Fruit fly (Drosophila melanogaster) whole organism, pupa: Measurements from ENCODE around the gene santa-maria.

Experiments used
- CG10348 ChIP-seq: fragments of 200-800 bp; sonication (Bioruptor generic); IDR thresholded peaks from 2 replicates; pipeline ENCODE4 v1.3.6; 2022; ENCODE audit warnings: missing biosample characterization, missing genetic modification characterization
- CG12605 ChIP-seq: fragments of 200-800 bp; sonication (Bioruptor generic); IDR thresholded peaks from 2 replicates; pipeline ENCODE4 v1.3.6; 2022; ENCODE audit warnings: missing biosample characterization, missing genetic modification characterization
- CG13204 ChIP-seq: fragments of 200-800 bp; sonication (Bioruptor generic); optimal IDR thresholded peaks from 2 replicates; lab custom pipeline; 2018; ENCODE audit warnings: missing biosample characterization, mild to moderate bottlenecking, missing genetic modification characterization, moderate library complexity
- CG14655 ChIP-seq: fragments of 200-800 bp; sonication (Bioruptor generic); optimal IDR thresholded peaks from 3 replicates; lab custom pipeline; 2017; ENCODE audit warnings: mild to moderate bottlenecking, missing biosample characterization, missing genetic modification reagents, missing genetic modification characterization
- CG15710 ChIP-seq: fragments of 200-800 bp; sonication (Bioruptor generic); optimal IDR thresholded peaks from 2 replicates; lab custom pipeline; 2018; ENCODE audit warnings: missing biosample characterization, mild to moderate bottlenecking, missing genetic modification characterization, moderate library complexity
- CG17806 ChIP-seq: fragments of 200-800 bp; sonication (Bioruptor generic); optimal IDR thresholded peaks from 2 replicates; lab custom pipeline; 2018; ENCODE audit warnings: missing biosample characterization, mild to moderate bottlenecking, missing genetic modification characterization, moderate library complexity
- CG32121 ChIP-seq: fragments of 200-800 bp; sonication (Bioruptor generic); IDR thresholded peaks from 2 replicates; pipeline ENCODE4 v1.3.6; 2022; ENCODE audit warnings: missing biosample characterization, missing genetic modification characterization
- CG34367 ChIP-seq: fragments of 200-800 bp; sonication (Bioruptor generic); optimal IDR thresholded peaks from 2 replicates; lab custom pipeline; 2018; ENCODE audit warnings: missing biosample characterization, mild to moderate bottlenecking, missing genetic modification characterization
- CG4496 ChIP-seq: fragments of 200-800 bp; sonication (Bioruptor generic); IDR thresholded peaks from 3 replicates; pipeline ENCODE4 v1.3.6; 2022; ENCODE audit warnings: missing biosample characterization, missing genetic modification characterization
- CG8159 ChIP-seq: fragments of 200-800 bp; sonication (Bioruptor generic); optimal IDR thresholded peaks from 3 replicates; lab custom pipeline; 2018; ENCODE audit warnings: missing biosample characterization, mild to moderate bottlenecking, missing genetic modification characterization, moderate library complexity
- CG8301 ChIP-seq: fragments of 200-800 bp; sonication (Bioruptor generic); optimal IDR thresholded peaks from 2 replicates; lab custom pipeline; 2018; ENCODE audit warnings: missing biosample characterization, mild to moderate bottlenecking, missing genetic modification characterization
- D1 ChIP-seq: fragments of 200-800 bp; sonication (Bioruptor generic); optimal IDR thresholded peaks from 2 replicates; lab custom pipeline; 2018; ENCODE audit warnings: missing biosample characterization, mild to moderate bottlenecking, missing genetic modification characterization, moderate library complexity
- EcR ChIP-seq: fragments of 200-800 bp; sonication (Bioruptor generic); optimal IDR thresholded peaks from 3 replicates; lab custom pipeline; 2019; ENCODE audit warnings: missing biosample characterization, missing genetic modification characterization, mild to moderate bottlenecking, moderate library complexity, missing genetic modification reagents
- Ets98B ChIP-seq: fragments of 200-800 bp; sonication (Bioruptor generic); IDR thresholded peaks from 2 replicates; pipeline ENCODE4 v1.3.6; 2022; ENCODE audit warnings: missing biosample characterization, missing genetic modification characterization
- Pif1A ChIP-seq: fragments of 200-800 bp; sonication (Bioruptor generic); optimal IDR thresholded peaks from 3 replicates; lab custom pipeline; 2016; ENCODE audit warnings: missing biosample characterization, missing genetic modification characterization
- Pif1B ChIP-seq: fragments of 200-800 bp; sonication (Bioruptor generic); optimal IDR thresholded peaks from 3 replicates; lab custom pipeline; 2016; ENCODE audit warnings: missing biosample characterization, missing genetic modification characterization
- Snoo ChIP-seq: fragments of 200-800 bp; sonication (Bioruptor generic); optimal IDR thresholded peaks from 3 replicates; lab custom pipeline; 2017; ENCODE audit warnings: missing biosample characterization, mild to moderate bottlenecking, missing genetic modification characterization, inconsistent platforms
- fd96Ca ChIP-seq: fragments of 200-800 bp; sonication (Bioruptor generic); IDR thresholded peaks from 3 replicates; pipeline ENCODE4 v1.3.6; 2022; ENCODE audit warnings: missing biosample characterization, missing genetic modification characterization
- gl ChIP-seq: fragments of 200-800 bp; sonication (Bioruptor generic); optimal IDR thresholded peaks from 2 replicates; lab custom pipeline; 2018; ENCODE audit warnings: missing biosample characterization, mild to moderate bottlenecking, missing genetic modification characterization
- rn ChIP-seq: fragments of 200-800 bp; sonication (Bioruptor generic); IDR thresholded peaks from 2 replicates; pipeline ENCODE4 v1.3.6; 2022; ENCODE audit warnings: missing biosample characterization, missing genetic modification characterization

santa-maria gene

DNA sequence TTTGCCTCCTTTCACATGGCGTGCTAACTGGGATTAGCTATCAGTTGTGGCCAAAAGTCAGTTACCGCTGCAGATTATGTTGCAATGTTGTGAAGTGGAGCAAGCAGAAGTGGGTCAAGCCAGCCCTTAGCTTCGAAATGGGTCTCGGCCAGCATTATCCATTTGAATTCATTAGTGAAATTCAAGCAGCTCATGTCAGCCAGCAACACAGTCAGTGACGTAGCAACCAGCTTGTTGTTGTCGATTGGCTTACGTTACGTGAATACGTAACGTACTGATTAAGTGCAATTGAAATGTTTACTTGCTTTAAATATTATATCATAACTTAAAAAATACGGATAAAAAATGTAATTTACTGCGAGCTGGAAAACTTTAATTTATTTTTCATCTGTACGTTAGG, 1.0 kb upstream of the santa-maria start:
- no peak for TF ChIP-seq CG32121
- peak; percentile 1 for TF ChIP-seq D1 (tag; lab: Kevin White, UChicago)

DNA sequence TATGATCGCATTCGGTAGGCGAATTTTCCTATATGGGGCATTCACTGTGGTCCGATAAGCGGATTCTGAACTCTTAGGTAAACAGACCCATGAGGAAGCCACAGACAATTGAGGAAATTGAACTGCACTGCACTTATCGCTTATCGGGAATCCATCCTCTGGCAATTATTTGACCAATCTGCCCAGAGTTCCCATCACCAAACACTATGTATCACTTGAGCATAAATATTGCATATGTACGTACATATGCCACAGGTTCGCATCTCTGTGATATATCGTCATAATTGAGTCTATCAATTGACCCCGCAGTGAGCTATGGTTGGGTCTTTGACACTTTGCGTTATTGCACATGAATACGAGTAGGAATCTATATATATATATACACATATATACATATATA, 2.7 kb downstream of the santa-maria start:
- peak; percentile 41 for TF ChIP-seq EcR (GFP tag; lab: Kevin White, UChicago)
- no peak for TF ChIP-seq rn

dm6 chr2L:7447820-7448219, 3.2 kb downstream of the santa-maria start:
- TF ChIP-seq D1 (tag; lab: Kevin White, UChicago) (peak; percentile 12), Pif1B (GFP tag; lab: Kevin White, UChicago) (no peak)

- TF ChIP-seq CG13204 (GFP tag; lab: Kevin White, UChicago) (no peak), CG32121 (no peak), CG34367 (no peak), CG12605 (GFP tag; lab: Robert Waterston, UW) (no peak), CG8159 (tag; lab: Kevin White, UChicago) (no peak), rn (no peak), CG8301 (tag; lab: Kevin White, UChicago) (no peak), Ets98B (GFP tag; lab: Robert Waterston, UW) (no peak), CG17806 (tag; lab: Kevin White, UChicago) (no peak), CG10348 (GFP tag; lab: Robert Waterston, UW) (no peak), CG14655 (no peak), fd96Ca (GFP tag; lab: Robert Waterston, UW) (no peak), D1 (tag; lab: Kevin White, UChicago) (no peak), gl (tag; lab: Kevin White, UChicago) (no peak), Snoo (no peak), Pif1A (GFP tag; lab: Kevin White, UChicago) (no peak), CG15710 (tag; lab: Kevin White, UChicago) (no peak)
Observed at dm6 chr2L:7442929-7443328, 8.1 kb downstream of the santa-maria start.

- TF ChIP-seq Snoo (no peak), CG34367 (no peak), CG12605 (GFP tag; lab: Robert Waterston, UW) (no peak), rn (no peak), CG8159 (tag; lab: Kevin White, UChicago) (no peak), CG13204 (GFP tag; lab: Kevin White, UChicago) (no peak), Pif1A (GFP tag; lab: Kevin White, UChicago) (no peak), CG4496 (GFP tag; lab: Robert Waterston, UW) (no peak)
Observed at dm6 chr2L:7442106-7442505, 8.9 kb downstream of the santa-maria start.

- no peak for TF ChIP-seq CG17806 (tag; lab: Kevin White, UChicago)
- TF ChIP-seq CG34367 = no peak
- no peak for TF ChIP-seq CG15710 (tag; lab: Kevin White, UChicago)
- TF ChIP-seq CG8301 (tag; lab: Kevin White, UChicago) = no peak
- TF ChIP-seq gl (tag; lab: Kevin White, UChicago) = no peak
- no peak for TF ChIP-seq CG4496 (GFP tag; lab: Robert Waterston, UW)
- no peak for TF ChIP-seq EcR (GFP tag; lab: Kevin White, UChicago)
- TF ChIP-seq CG14655 = no peak
Observed at dm6 chr2L:7440458-7441018, 10.5 kb downstream of the santa-maria start.

dm6 chr2L:7438505-7438904, 12.5 kb downstream of the santa-maria start:
- TF ChIP-seq CG4496 (GFP tag; lab: Robert Waterston, UW) (0 out of 3 replicates have a peak, but pooled peaks have one; percentile 39), D1 (tag; lab: Kevin White, UChicago) (no peak), Ets98B (GFP tag; lab: Robert Waterston, UW) (0 out of 2 replicates have a peak, but pooled peaks have one; percentile 23), rn (no peak), CG13204 (GFP tag; lab: Kevin White, UChicago) (no peak)

DNA sequence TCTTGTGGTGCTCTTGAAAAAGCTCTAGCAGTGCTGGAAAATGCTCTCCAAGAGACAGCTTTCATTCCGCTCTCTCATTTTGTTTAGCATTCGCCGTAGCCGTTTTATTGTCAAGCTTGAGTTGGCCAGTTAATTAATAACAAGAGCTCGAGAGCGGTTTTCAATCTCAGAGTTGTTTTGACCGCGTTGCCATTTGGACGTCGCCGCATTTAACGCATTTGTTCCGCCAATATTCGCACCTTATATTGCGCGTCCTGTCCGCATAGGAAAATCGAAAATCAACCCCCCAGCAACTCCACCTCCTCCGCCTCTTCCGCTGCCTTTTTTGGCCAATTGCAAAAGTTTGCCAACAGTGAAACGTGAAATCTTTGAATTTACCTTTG, 13.7 kb downstream of the santa-maria start, which contains the start of gene CG5973:
CG5973 (plus strand) TSS at position 168 of the 383 bp plus-strand sequence.
- peak; percentile 62; the same call in 1 of the 2 replicates for TF ChIP-seq Ets98B (GFP tag; lab: Robert Waterston, UW)
- TF ChIP-seq CG8159 (tag; lab: Kevin White, UChicago) = peak; percentile 5
- TF ChIP-seq CG12605 (GFP tag; lab: Robert Waterston, UW) = peak; percentile 34; the same call in 1 of the 2 replicates
- TF ChIP-seq CG8301 (tag; lab: Kevin White, UChicago) = no peak
- TF ChIP-seq Pif1A (GFP tag; lab: Kevin White, UChicago) = no peak
- TF ChIP-seq, all 21 proteins: peak for 3
